Worm (Caenorhabditis elegans) whole organism, midembryonic: ENCODE results near the gene snpc-1.1.

Experiments used
- T22C8.4 ChIP-seq: fragments of 200-800 bp; sonication (Bioruptor generic); IDR thresholded peaks from 2 replicates; pipeline ENCODE4 v1.3.6; 2022; ENCODE audit warnings: missing genetic modification characterization, missing compliant biosample characterization
- cog-1 ChIP-seq: sonication (generic microtip); optimal IDR thresholded peaks from 2 replicates; lab custom pipeline; 2016; ENCODE audit warnings: missing genetic modification characterization, missing compliant biosample characterization
- flt-1 ChIP-seq: fragments of 200-800 bp; sonication (Bioruptor generic); IDR thresholded peaks from 2 replicates; pipeline ENCODE4 v1.3.6; 2022; ENCODE audit warnings: missing genetic modification characterization, missing compliant biosample characterization
- klf-2 ChIP-seq: fragments of 200-800 bp; sonication (Bioruptor generic); conservative IDR thresholded peaks from 2 replicates; pipeline ENCODE4 v1.3.6; 2022; ENCODE audit warnings: missing genetic modification reagents, missing genetic modification characterization, missing compliant biosample characterization
- med-1 ChIP-seq: sonication (generic microtip); optimal IDR thresholded peaks from 2 replicates; lab custom pipeline; 2017; ENCODE audit warnings: missing genetic modification characterization, mild to moderate bottlenecking, missing compliant biosample characterization, antibody characterized with exemption, missing genetic modification reagents; ENCODE audit not compliant: insufficient read depth
- ref-1 ChIP-seq: fragments of 200-800 bp; sonication (Bioruptor generic); conservative IDR thresholded peaks from 2 replicates; pipeline ENCODE4 v1.3.6; 2022; ENCODE audit warnings: missing genetic modification reagents, missing genetic modification characterization, missing compliant biosample characterization
- tab-1 ChIP-seq: fragments of 200-800 bp; sonication (Bioruptor generic); IDR thresholded peaks from 2 replicates; pipeline ENCODE4 v1.3.6; 2022; ENCODE audit warnings: missing genetic modification characterization, missing compliant biosample characterization
- ztf-23 ChIP-seq: fragments of 200-800 bp; sonication (Bioruptor generic); IDR thresholded peaks from 2 replicates; pipeline ENCODE4 v1.3.6; 2022; ENCODE audit warnings: missing genetic modification reagents, missing genetic modification characterization, missing compliant biosample characterization
- ztf-29 ChIP-seq: fragments of 200-800 bp; sonication (Bioruptor generic); IDR thresholded peaks from 2 replicates; pipeline ENCODE4 v1.3.6; 2022; ENCODE audit warnings: missing genetic modification reagents, missing genetic modification characterization, missing compliant biosample characterization

The snpc-1.1 gene

DNA sequence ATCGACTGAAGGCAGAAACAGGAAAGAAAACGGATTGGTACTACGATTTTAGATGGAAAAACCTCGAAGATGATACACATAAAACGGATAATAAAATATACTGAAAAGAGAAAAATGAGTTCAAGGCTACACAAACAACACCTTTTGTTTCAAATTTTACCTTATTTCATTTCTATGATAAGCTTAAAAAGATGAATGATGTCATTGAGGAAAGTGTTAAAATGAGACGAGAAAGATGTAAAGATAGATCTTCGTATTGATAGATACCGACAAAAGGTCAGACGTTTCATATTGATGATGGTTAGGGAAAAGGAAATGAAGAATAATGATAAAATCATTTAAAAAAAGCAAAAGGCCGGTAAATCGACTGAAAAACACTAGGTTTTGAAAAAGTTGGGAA lies 8.5 kb upstream of the snpc-1.1 start:
- no peak for TF ChIP-seq T22C8.4 (GFP tag; lab: Robert Waterston, UW)
- no peak for TF ChIP-seq tab-1 (GFP tag; lab: Robert Waterston, UW)
- no peak for TF ChIP-seq ref-1
- no peak for TF ChIP-seq klf-2 (GFP tag; lab: Robert Waterston, UW)
- TF ChIP-seq ztf-29 (GFP tag; lab: Robert Waterston, UW), result no peak
- TF ChIP-seq flt-1 (GFP tag; lab: Robert Waterston, UW), result no peak
- no peak for TF ChIP-seq med-1
- TF ChIP-seq ztf-23 (GFP tag; lab: Robert Waterston, UW), result no peak
- TF ChIP-seq cog-1, result no peak

DNA sequence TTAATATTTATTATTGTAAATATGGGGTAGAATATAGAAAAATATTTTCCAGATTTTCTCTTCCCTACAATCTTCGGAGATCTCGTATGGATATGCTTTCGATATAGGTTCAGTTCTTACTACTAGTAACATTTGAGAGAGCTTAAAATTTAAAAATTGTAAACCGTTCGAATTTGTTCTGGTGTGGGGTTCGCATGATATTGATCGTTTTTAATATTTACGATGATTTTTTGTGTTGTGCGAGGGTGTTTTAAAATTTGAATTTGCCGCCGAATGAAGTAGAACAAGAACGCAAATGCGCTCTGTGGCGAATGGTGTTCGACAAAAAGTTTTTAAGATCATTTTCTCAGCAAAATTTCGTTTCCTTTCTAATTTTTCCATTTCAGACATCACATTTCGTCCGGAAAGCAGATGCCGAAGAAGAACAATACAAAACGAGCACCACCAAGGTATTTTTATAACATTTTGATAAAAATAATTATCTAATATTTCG lies 2.4 kb upstream of the snpc-1.1 start, which contains the start of gene skr-17:
TSS of gene skr-17 (plus strand) at position 51 of the 493 bp plus-strand sequence.
- TF ChIP-seq med-1 (no peak), ztf-23 (GFP tag; lab: Robert Waterston, UW) (no peak), T22C8.4 (GFP tag; lab: Robert Waterston, UW) (no peak)

DNA sequence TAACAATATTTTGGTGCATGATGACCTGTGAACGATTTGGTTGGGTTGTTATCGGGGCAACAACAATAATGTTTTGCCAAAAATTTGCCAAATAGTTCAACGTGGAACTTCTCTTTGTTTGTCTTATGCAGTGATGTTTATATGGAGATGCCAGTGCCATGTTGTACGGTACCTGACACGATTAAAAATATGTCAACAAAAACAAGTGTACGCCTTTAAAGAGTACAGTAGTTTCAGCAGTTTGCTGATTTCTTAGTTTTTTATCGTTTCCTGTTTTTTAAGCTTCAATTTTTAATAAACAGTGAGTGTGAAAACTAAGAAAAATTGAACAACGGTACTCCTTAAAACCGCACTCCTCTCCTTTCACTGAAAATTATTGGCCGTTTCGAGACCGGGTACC lies 2.8 kb downstream of the snpc-1.1 start:
- TF ChIP-seq flt-1 (GFP tag; lab: Robert Waterston, UW), result no peak

DNA sequence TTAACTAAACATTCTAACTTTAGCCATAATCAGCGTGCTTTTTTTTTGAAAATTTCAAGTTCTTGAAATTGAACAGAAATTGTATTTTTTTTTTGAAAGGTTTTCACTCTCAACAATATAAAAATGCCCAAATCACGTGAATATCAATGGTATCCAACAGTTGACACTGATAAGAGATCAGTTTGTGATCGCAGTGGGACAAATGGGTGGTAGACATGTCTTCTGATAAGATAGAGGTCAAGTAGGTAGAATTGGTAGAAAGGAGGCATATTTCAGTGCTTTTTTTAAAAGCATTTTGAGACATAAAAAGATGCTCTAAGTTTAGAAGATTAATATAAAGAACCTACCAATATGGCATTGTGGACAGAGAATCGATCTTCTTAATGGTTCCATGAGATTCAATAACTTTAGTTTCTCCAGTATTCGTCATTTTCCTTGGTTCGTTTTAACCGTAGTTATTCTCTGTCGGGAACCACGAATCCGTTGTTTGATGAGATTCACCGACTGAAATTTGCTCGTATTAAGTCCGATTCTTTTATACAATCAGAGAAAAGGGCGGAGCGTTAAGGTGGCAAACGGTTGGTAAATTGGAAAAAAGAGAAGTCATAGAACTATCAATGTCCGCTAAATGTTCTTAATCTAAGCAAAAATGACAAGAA lies 3.7 kb downstream of the snpc-1.1 start, which contains the start of gene mthf-1:
TSS of gene mthf-1 (minus strand) at position 504 of the 659 bp plus-strand sequence.
- TF ChIP-seq T22C8.4 (GFP tag; lab: Robert Waterston, UW) (no peak), ztf-23 (GFP tag; lab: Robert Waterston, UW) (no peak)

DNA sequence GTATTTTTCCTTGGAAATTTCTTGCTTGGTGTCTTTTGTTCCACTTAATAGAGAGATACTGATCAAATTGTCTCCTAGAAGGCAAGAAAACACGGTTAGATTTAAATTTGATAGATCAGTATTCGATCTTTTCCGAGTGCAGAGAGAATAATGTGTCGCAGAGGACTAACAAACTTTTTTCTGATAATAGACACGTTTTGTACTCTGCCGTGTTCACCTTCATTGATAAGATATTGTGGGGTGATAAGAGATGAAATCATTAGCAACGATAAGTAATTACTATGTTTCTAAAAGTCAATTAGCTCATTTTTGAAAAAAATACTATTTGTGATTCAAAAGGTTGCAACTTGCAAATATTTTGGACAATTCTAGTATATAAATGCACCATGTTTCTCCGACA lies 4.4 kb downstream of the snpc-1.1 start:
- no peak for TF ChIP-seq med-1
- no peak for TF ChIP-seq flt-1 (GFP tag; lab: Robert Waterston, UW)
- no peak for TF ChIP-seq cog-1
- no peak for TF ChIP-seq T22C8.4 (GFP tag; lab: Robert Waterston, UW)
- TF ChIP-seq tab-1 (GFP tag; lab: Robert Waterston, UW), result no peak
- no peak for TF ChIP-seq ztf-23 (GFP tag; lab: Robert Waterston, UW)
- TF ChIP-seq ztf-29 (GFP tag; lab: Robert Waterston, UW), result no peak
- no peak for TF ChIP-seq klf-2 (GFP tag; lab: Robert Waterston, UW)
- no peak for TF ChIP-seq ref-1

DNA sequence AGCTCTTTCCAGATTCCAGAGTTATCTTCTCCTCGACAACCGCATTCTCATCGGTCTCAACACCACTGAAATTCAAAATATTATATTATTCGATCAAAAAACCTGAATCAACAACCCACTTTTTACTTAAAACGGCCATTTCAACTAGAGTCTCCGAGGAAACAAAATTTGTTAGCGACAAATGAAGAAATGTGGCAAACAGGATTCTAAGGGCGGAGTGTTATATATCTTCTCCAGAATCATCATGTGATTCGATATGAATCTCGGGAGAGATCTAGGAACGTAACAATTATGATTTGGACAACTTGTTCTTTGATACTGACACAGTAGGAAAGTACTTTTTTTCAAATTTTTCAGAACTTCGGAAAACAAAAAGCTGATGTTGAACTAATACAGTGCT lies 4.9 kb downstream of the snpc-1.1 start:
- no peak for TF ChIP-seq med-1
- no peak for TF ChIP-seq ref-1
- TF ChIP-seq klf-2 (GFP tag; lab: Robert Waterston, UW), result no peak
- no peak for TF ChIP-seq cog-1
- TF ChIP-seq ztf-29 (GFP tag; lab: Robert Waterston, UW), result no peak
- no peak for TF ChIP-seq flt-1 (GFP tag; lab: Robert Waterston, UW)
- no peak for TF ChIP-seq T22C8.4 (GFP tag; lab: Robert Waterston, UW)
- TF ChIP-seq ztf-23 (GFP tag; lab: Robert Waterston, UW), result no peak
- no peak for TF ChIP-seq tab-1 (GFP tag; lab: Robert Waterston, UW)

DNA sequence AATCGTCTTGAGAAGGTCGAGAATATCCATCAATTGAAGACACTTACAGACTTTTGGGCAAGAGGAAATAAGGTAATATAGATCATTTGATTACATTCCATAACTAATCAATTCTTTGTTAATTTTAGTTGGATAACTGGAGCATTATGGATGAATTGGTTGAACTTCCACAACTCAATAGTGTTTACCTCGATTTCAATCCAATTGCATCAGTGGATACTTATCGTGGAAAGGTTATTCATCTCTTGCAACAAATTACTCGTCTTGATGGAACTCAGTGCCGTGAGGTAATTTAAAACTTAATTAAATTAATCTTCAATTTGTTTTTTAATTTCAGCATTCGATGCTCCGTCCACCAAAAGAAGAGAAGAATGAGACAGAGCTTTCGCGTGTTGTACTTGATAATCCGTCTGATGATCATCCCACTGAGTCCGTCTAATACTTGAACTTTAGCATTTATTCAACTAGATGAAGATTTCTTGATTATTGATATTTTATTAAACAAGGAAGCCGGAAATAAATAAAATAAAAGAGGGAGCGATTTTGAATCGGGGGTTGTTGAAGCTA lies 7.6 kb downstream of the snpc-1.1 start:
- TF ChIP-seq med-1, result no peak
- TF ChIP-seq tab-1 (GFP tag; lab: Robert Waterston, UW), result no peak
- TF ChIP-seq ztf-29 (GFP tag; lab: Robert Waterston, UW), result no peak
- no peak for TF ChIP-seq flt-1 (GFP tag; lab: Robert Waterston, UW)
- no peak for TF ChIP-seq klf-2 (GFP tag; lab: Robert Waterston, UW)
- TF ChIP-seq ref-1, result no peak
- no peak for TF ChIP-seq T22C8.4 (GFP tag; lab: Robert Waterston, UW)
- no peak for TF ChIP-seq cog-1
- TF ChIP-seq ztf-23 (GFP tag; lab: Robert Waterston, UW), result no peak

DNA sequence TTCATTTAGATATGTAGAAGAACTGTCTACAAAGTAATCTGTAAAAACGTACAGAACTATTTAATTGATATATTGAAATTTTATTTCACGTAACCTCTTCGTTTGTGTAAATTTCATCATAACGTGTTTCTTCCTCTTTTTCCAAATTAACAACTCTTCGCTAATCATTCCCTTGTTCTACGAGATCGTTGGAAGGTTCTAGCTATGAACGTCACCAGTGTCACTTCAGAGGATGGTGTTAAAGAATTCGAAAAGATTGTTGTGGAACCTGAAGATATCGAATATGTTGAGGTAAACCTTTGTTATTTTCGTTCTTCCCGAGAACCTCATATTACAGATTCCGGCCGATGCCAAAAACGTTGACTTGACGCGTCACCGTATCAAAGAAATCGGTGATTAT lies 8.7 kb downstream of the snpc-1.1 start, which contains the start of gene C06A8.6:
TSS of gene C06A8.6 (plus strand) at position 89 of the 400 bp plus-strand sequence.
- TF ChIP-seq ref-1 (no peak), T22C8.4 (GFP tag; lab: Robert Waterston, UW) (no peak), cog-1 (no peak), klf-2 (GFP tag; lab: Robert Waterston, UW) (no peak), flt-1 (GFP tag; lab: Robert Waterston, UW) (no peak), ztf-29 (GFP tag; lab: Robert Waterston, UW) (no peak), tab-1 (GFP tag; lab: Robert Waterston, UW) (no peak), med-1 (no peak), ztf-23 (GFP tag; lab: Robert Waterston, UW) (no peak)

DNA sequence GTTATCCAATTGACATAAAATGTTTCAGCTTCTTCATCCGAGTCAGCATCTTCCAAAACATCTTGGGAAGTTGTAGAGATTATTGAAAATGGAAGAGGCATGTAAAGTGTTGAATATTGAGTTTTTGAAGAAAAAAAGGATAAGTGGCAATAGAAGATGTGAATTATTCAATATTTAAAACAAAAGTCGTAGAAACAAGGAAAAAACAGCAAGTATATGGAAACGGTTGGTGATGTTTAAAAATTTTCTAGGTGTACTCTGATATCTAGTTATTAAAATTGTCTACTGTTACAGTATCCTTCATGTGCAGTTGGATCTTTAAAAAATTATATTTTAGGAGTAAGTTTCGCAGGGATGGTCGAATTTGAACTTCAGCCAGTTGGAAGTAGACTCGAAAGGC lies 9.2 kb downstream of the snpc-1.1 start, which contains the start of gene C06A8.8:
TSS of gene C06A8.8 (minus strand) at position 101 of the 400 bp plus-strand sequence.
- TF ChIP-seq tab-1 (GFP tag; lab: Robert Waterston, UW), result no peak
- no peak for TF ChIP-seq flt-1 (GFP tag; lab: Robert Waterston, UW)
- TF ChIP-seq T22C8.4 (GFP tag; lab: Robert Waterston, UW), result no peak
- TF ChIP-seq ztf-29 (GFP tag; lab: Robert Waterston, UW), result no peak
- TF ChIP-seq klf-2 (GFP tag; lab: Robert Waterston, UW), result no peak
- no peak for TF ChIP-seq ref-1
- no peak for TF ChIP-seq med-1
- no peak for TF ChIP-seq cog-1
- TF ChIP-seq ztf-23 (GFP tag; lab: Robert Waterston, UW), result no peak

DNA sequence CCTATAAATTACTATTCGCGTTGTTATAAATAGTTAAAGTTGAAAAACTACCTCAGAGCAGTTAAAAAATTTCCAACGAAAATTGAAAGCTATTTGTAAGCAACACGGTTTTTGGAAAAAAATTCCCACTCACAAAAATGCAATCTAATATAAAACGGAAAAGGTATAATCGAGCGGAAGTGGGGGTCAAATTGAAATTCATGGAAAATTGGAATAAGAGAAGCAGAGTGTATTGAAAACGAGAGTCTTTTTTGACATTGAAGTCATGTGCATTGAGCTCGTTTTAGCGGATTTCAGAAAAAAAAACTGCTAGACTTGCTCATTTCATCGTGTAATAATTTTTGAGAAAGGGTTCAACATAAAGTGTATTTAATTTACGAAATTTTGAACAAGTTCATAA lies 10.8 kb downstream of the snpc-1.1 start:
- no peak for TF ChIP-seq klf-2 (GFP tag; lab: Robert Waterston, UW)
- TF ChIP-seq med-1, result no peak
- TF ChIP-seq ztf-29 (GFP tag; lab: Robert Waterston, UW), result no peak
- no peak for TF ChIP-seq cog-1
- TF ChIP-seq tab-1 (GFP tag; lab: Robert Waterston, UW), result no peak
- TF ChIP-seq T22C8.4 (GFP tag; lab: Robert Waterston, UW), result no peak
- no peak for TF ChIP-seq flt-1 (GFP tag; lab: Robert Waterston, UW)
- TF ChIP-seq ztf-23 (GFP tag; lab: Robert Waterston, UW), result no peak
- TF ChIP-seq ref-1, result no peak
